Fruit fly (Drosophila melanogaster): ENCODE data around the gene CG4830.

- TF ChIP-seq aop (GFP tag; IDR thresholded peaks at IDR 0.05) (no peak), trem (tag; optimal IDR thresholded peaks at IDR 0.05) (no peak), en (GFP tag; optimal IDR thresholded peaks at IDR 0.05) (no peak), tap (tag; optimal IDR thresholded peaks at IDR 0.05) (no peak), CG3407 (GFP tag; optimal IDR thresholded peaks at IDR 0.05) (no peak), Gug (GFP tag; IDR thresholded peaks at IDR 0.05) (no peak), H15 (GFP tag; IDR thresholded peaks at IDR 0.05) (no peak), insv (GFP tag; optimal IDR thresholded peaks at IDR 0.05) (no peak), CG11456 (GFP tag; IDR thresholded peaks at IDR 0.05) (no peak), CG7786 (GFP tag; optimal IDR thresholded peaks at IDR 0.05) (no peak), CG32767 (GFP tag; IDR thresholded peaks at IDR 0.05) (no peak), CG12744 (GFP tag; optimal IDR thresholded peaks at IDR 0.05) (no peak), Hr3 (GFP tag; optimal IDR thresholded peaks at IDR 0.05) (no peak)
Measured at dm6 chr3R:12253887-12254286, 43.7 kb upstream of the CG4830 start, which contains the start of gene CG3942.

Data from whole organism, embryonic.